Worm (Caenorhabditis elegans): ENCODE measurements around the gene B0228.8.

Gene B0228.8

ce11 chrII:7783467-7783959 is 22.2 kb upstream of the B0228.8 start, which contains the start of gene skr-17:
TSS of gene skr-17 (plus strand) at chrII:7783517.
- TF ChIP-seq nhr-23 (tag; optimal IDR thresholded peaks at IDR 0.05), result no peak
- no peak for TF ChIP-seq sea-2 (GFP tag; optimal IDR thresholded peaks at IDR 0.05)
- no peak for TF ChIP-seq snpc-4 (tag; optimal IDR thresholded peaks at IDR 0.05)
- TF ChIP-seq lin-39 (tag; optimal IDR thresholded peaks at IDR 0.05), result no peak
- TF ChIP-seq nhr-237 (tag; optimal IDR thresholded peaks at IDR 0.05), result no peak
- no peak for TF ChIP-seq elt-3 (tag; optimal IDR thresholded peaks at IDR 0.05)
- TF ChIP-seq nhr-76 (tag; optimal IDR thresholded peaks at IDR 0.05), result no peak
- TF ChIP-seq ztf-4 (tag; optimal IDR thresholded peaks at IDR 0.05), result no peak
- TF ChIP-seq nhr-67 (tag; optimal IDR thresholded peaks at IDR 0.05), result no peak
- TF ChIP-seq nhr-12 (tag; optimal IDR thresholded peaks at IDR 0.05), result no peak
- no peak for TF ChIP-seq ZK546.5 (tag; optimal IDR thresholded peaks at IDR 0.05)
- no peak for TF ChIP-seq egl-27 (tag; optimal IDR thresholded peaks at IDR 0.05)
- TF ChIP-seq nhr-77 (tag; optimal IDR thresholded peaks at IDR 0.05), result no peak
- TF ChIP-seq fos-1 (tag; optimal IDR thresholded peaks at IDR 0.05), result no peak
- TF ChIP-seq fkh-2 (tag; optimal IDR thresholded peaks at IDR 0.05), result no peak
- TF ChIP-seq elt-1 (tag; optimal IDR thresholded peaks at IDR 0.05), result no peak
- TF ChIP-seq daf-12 (tag; optimal IDR thresholded peaks at IDR 0.05), result no peak
- no peak for TF ChIP-seq ceh-28 (tag; optimal IDR thresholded peaks at IDR 0.05)

- TF ChIP-seq nhr-12 (tag; optimal IDR thresholded peaks at IDR 0.05) (no peak), mml-1 (tag; optimal IDR thresholded peaks at IDR 0.05) (no peak), nhr-28 (tag; optimal IDR thresholded peaks at IDR 0.05) (no peak), hmg-11 (tag; optimal IDR thresholded peaks at IDR 0.05) (peak; percentile 14), pha-4 (tag; optimal IDR thresholded peaks at IDR 0.05) (peak; percentile 51), ztf-11 (tag; optimal IDR thresholded peaks at IDR 0.05) (no peak), nhr-43 (tag; optimal IDR thresholded peaks at IDR 0.05; ENCODE audit: poor library complexity, severe bottlenecking) (no peak), elt-2 (tag; optimal IDR thresholded peaks at IDR 0.05) (no peak), lin-15B (tag; optimal IDR thresholded peaks at IDR 0.05) (peak; percentile 57), elt-3 (tag; optimal IDR thresholded peaks at IDR 0.05) (no peak), egl-27 (tag; optimal IDR thresholded peaks at IDR 0.05) (no peak), nhr-77 (tag; optimal IDR thresholded peaks at IDR 0.05) (no peak), nfya-1 (tag; optimal IDR thresholded peaks at IDR 0.05; ENCODE audit: insufficient read depth) (peak; percentile 48)
Observed at ce11 chrII:7781102-7781616, 19.8 kb upstream of the B0228.8 start, which contains the start of the genes snpc-1.1 and spdl-1. TSS of gene snpc-1.1 (minus strand) at chrII:7781301. TSS of gene spdl-1 (plus strand) at chrII:7781566.

- TF ChIP-seq fkh-10 (GFP tag; optimal IDR thresholded peaks at IDR 0.05) (no peak), lsy-12 (tag; optimal IDR thresholded peaks at IDR 0.05) (no peak), R02D3.7 (tag; optimal IDR thresholded peaks at IDR 0.05) (no peak), nhr-237 (tag; optimal IDR thresholded peaks at IDR 0.05) (no peak), eor-1 (tag; optimal IDR thresholded peaks at IDR 0.05) (no peak)
Observed at ce11 chrII:7778273-7778672, 16.9 kb upstream of the B0228.8 start.

ce11 chrII:7777320-7777978 is 16.1 kb upstream of the B0228.8 start, which contains the start of gene mthf-1:
TSS of gene mthf-1 (minus strand) at chrII:7777823.
- TF ChIP-seq ceh-82 (tag; optimal IDR thresholded peaks at IDR 0.05) (no peak), elt-3 (tag; optimal IDR thresholded peaks at IDR 0.05) (peak in 2 of 3 experiments; percentile 36 to 87), pqm-1 (tag; optimal IDR thresholded peaks at IDR 0.05) (peak; percentile 70), fos-1 (tag; optimal IDR thresholded peaks at IDR 0.05) (no peak), egl-27 (tag; optimal IDR thresholded peaks at IDR 0.05) (peak; percentile 5), lin-39 (tag; optimal IDR thresholded peaks at IDR 0.05) (no peak), nhr-23 (tag; optimal IDR thresholded peaks at IDR 0.05) (peak; percentile 58), nhr-28 (tag; optimal IDR thresholded peaks at IDR 0.05) (no peak), elt-2 (tag; optimal IDR thresholded peaks at IDR 0.05) (peak; percentile 94), pha-4 (tag; optimal IDR thresholded peaks at IDR 0.05) (peak; percentile 49), hmg-11 (tag; optimal IDR thresholded peaks at IDR 0.05) (no peak), daf-12 (tag; optimal IDR thresholded peaks at IDR 0.05) (no peak), nhr-43 (tag; optimal IDR thresholded peaks at IDR 0.05; ENCODE audit: poor library complexity, severe bottlenecking) (peak; percentile 40), ama-1 (optimal IDR thresholded peaks at IDR 0.05) (peak; percentile 45), jun-1 (tag; optimal IDR thresholded peaks at IDR 0.05) (no peak)
